Fruit fly (Drosophila melanogaster) ovary, adult (tissue): ENCODE results near the gene CG11663.

Experiments
- CG17801 ChIP-seq: fragments of 200-800 bp; optimal IDR thresholded peaks from 2 replicates; lab custom pipeline; 2019; ENCODE audit warnings: missing biosample characterization, mild to moderate bottlenecking, missing genetic modification characterization, moderate library complexity; ENCODE audit not compliant: partially characterized antibody

Gene CG11663

dm6 chrX:930048-930800, 35.9 kb downstream of the CG11663 start, which contains the start of gene CG3708:
Gene CG3708 (minus strand): TSS chrX:930098.
- no peak for TF ChIP-seq CG17801 (GFP tag; lab: Kevin White, UChicago)

- no peak for TF ChIP-seq CG17801 (GFP tag; lab: Kevin White, UChicago)
Observed at dm6 chrX:932166-932565, 37.9 kb downstream of the CG11663 start, which contains the start of the genes CG32815 and CG3706. Gene CG32815 (plus strand): TSS chrX:932466. Gene CG3706 (minus strand): TSS chrX:932475.

DNA sequence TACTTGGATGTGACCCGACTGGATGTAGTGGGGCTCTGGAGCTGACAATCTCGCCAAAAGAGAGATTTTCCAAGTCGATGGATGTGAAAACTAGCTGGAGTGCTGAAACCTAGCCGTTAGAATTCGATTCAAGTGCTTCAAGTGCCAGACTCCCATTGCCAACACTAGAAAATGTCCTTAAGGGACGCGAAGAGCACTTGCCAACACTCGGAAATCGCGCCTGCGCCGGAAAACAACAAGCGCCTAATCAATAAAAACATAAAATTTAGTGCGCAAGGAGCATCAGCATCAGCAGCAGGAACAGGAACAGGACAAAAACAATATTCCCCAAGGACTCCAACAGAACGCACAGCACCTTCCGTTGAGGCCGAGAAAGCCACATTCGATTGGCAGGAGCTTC, 38.6 kb downstream of the CG11663 start:
- TF ChIP-seq CG17801 (GFP tag; lab: Kevin White, UChicago), result no peak

DNA sequence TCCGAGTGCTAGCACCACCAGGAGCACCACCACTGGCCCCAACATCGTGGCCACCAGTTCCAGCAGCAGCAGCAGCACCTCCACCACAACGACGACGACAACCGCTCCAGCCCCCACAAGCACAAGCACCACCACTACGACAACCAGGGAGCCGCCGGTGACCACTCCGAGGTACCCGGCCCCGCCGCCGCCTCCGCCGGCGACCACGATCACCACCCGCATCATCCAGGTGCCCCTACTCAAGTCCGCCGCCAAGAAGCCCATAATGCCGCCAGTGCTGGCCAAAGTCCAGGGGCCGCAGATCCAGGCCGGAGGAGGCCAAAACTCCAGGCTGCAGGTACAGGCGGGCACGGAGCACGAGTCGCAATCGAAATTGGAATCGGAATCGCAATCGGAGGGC, 39.7 kb downstream of the CG11663 start:
- no peak for TF ChIP-seq CG17801 (GFP tag; lab: Kevin White, UChicago)

DNA sequence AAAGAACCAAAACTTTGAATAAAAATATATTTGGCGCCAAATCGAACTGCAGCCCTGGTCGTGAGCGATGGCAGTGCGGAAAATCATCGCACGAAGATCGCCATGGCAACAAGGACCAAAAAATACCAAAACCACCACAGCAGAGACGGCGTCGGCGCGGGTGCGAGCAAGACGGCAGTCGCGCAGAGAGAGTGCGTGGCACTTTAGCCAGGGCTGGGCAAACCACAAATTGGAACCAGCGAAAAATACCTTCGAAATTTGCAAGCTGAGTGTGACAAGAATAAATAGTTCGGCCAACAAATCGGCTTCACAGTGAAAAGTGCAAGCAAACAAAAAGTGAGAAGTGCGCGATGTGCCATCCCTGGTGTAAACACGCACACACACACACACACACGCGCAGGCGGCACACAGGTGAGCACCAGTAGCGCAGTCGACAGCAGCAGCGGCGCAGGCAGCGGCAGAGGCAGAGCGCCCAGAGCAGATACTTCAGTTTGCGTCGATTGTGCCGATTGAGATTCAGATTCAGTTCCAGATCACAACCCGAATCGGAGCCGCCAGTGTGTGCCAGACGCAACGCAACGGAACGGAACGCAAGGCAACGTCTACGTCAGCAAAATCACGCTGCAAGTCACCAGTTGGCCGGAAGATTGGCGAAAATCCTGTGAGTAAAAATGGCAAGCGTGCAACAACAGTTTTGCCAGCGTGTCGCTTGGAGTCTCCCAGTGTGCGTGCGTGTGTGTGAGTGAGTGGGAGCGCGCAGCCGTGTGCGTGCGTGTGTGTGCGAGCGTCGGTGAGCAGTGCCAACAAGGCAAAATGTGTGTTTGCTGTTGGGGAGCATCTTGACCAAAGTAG, 41.0 kb downstream of the CG11663 start, which contains the start of gene TRAM:
Gene TRAM, plus strand, starts transcription at position 184 of the 852 bp plus-strand sequence.
- TF ChIP-seq CG17801 (GFP tag; lab: Kevin White, UChicago), result peak; percentile 95

DNA sequence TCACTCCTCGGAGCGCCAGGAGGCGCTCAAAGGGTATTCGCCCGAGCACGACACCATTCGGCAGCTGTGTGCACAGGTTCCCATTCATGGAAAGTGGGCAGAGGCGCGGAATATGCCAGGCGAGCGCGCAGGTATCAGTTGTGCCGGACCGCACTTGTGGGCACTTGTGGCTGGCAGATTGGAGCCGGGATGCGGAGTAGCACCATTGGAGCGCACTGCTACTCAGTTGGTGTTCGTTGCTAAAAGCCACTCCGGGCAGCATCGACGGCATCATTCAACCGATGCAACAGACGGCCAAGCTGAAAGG, 41.6 kb downstream of the CG11663 start:
- no peak for TF ChIP-seq CG17801 (GFP tag; lab: Kevin White, UChicago)

DNA sequence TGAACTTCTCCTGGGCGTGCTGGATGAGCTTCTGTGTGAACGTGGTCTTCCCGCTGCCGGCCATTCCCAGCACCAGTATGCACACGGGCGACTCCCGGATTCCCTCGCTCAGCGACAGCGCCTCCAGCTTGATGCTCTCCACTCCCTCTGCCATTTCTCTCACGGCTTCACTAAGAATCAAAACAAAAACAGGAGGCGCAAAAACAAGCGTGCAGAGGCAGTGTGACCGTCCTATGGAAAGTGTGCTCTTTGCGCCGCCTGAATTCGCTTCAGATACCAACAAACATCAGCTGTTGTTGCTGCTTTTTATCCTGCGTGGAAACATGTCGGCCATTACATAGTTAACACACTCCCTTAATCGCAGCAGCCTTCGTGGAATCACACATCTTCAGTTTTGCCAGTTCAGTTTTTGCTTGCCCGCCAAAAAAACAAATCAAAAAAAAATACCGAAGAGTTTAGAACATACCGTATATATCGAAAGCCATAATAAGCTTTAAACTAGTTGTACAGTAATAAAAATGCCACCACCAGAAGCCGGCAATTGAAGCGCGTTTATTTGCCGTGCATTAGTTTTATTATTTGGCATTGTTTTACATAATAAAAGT, 46.4 kb downstream of the CG11663 start, which contains the start of the genes CG3704 and mus81:
Gene CG3704, minus strand, starts transcription at position 226 of the 605 bp plus-strand sequence.
Gene mus81, plus strand, starts transcription at position 496 of the 605 bp plus-strand sequence.
- peak; percentile 24 for TF ChIP-seq CG17801 (GFP tag; lab: Kevin White, UChicago)
